Fruit fly (Drosophila melanogaster): ENCODE data around the gene CG13124.

dm6 chr2L:9886086-9886485 is 22.3 kb downstream of the CG13124 start, which contains the start of gene nAChRalpha6:
- no peak for TF ChIP-seq Sp1 (GFP tag; optimal IDR thresholded peaks at IDR 0.05)
- TF ChIP-seq OdsH (GFP tag; optimal IDR thresholded peaks at IDR 0.05), result no peak
- no peak for TF ChIP-seq pan (optimal IDR thresholded peaks at IDR 0.05)
- no peak for TF ChIP-seq Hr78 (GFP tag; optimal IDR thresholded peaks at IDR 0.05)
- no peak for TF ChIP-seq Dif (GFP tag; optimal IDR thresholded peaks at IDR 0.05; ENCODE audit: partially characterized antibody)
- TF ChIP-seq h (GFP tag; optimal IDR thresholded peaks at IDR 0.05), result no peak
- no peak for TF ChIP-seq N (GFP tag; optimal IDR thresholded peaks at IDR 0.05)
- TF ChIP-seq fru (GFP tag; optimal IDR thresholded peaks at IDR 0.05), result no peak
- TF ChIP-seq Hnf4 (GFP tag; optimal IDR thresholded peaks at IDR 0.05), result no peak
- TF ChIP-seq dsf (GFP tag; optimal IDR thresholded peaks at IDR 0.05; ENCODE audit: borderline replicate concordance), result no peak
- no peak for TF ChIP-seq usp (GFP tag; optimal IDR thresholded peaks at IDR 0.05)
- no peak for TF ChIP-seq dmrt93B (GFP tag; optimal IDR thresholded peaks at IDR 0.05)
- TF ChIP-seq tai (GFP tag; optimal IDR thresholded peaks at IDR 0.05), result no peak
